Worm (Caenorhabditis elegans) whole organism, L3 larva: ENCODE measurements around the gene best-18.

Experiments used
- ceh-28 ChIP-seq: fragments of 150-350 bp; optimal IDR thresholded peaks from 2 replicates; lab custom pipeline; 2014; ENCODE audit warnings: missing biosample characterization, missing genetic modification reagents, missing genetic modification characterization
- fos-1 ChIP-seq: fragments of 150-350 bp; optimal IDR thresholded peaks from 2 replicates; lab custom pipeline; 2014; ENCODE audit warnings: missing biosample characterization, missing genetic modification characterization
- lin-15B ChIP-seq: fragments of 150-350 bp; optimal IDR thresholded peaks from 2 replicates; lab custom pipeline; 2014; ENCODE audit warnings: missing biosample characterization, missing genetic modification characterization
- lin-39 ChIP-seq: fragments of 150-350 bp; optimal IDR thresholded peaks from 2 replicates; lab custom pipeline; 2018; ENCODE audit warnings: missing biosample characterization, missing genetic modification reagents, missing genetic modification characterization
- nfya-1 ChIP-seq: sonication (generic microtip); optimal IDR thresholded peaks from 2 replicates; lab custom pipeline; 2017; ENCODE audit warnings: missing genetic modification characterization, mild to moderate bottlenecking, missing compliant biosample characterization, antibody characterized with exemption, moderate library complexity; ENCODE audit not compliant: insufficient read depth
- nhr-43 ChIP-seq: sonication (generic microtip); optimal IDR thresholded peaks from 2 replicates; lab custom pipeline; 2016; ENCODE audit warnings: mild to moderate bottlenecking, missing genetic modification characterization, missing compliant biosample characterization; ENCODE audit not compliant: poor library complexity, severe bottlenecking
- nhr-76 ChIP-seq: fragments of 150-350 bp; sonication (generic microtip); optimal IDR thresholded peaks from 5 replicates; lab custom pipeline; 2014; ENCODE audit warnings: missing biosample characterization, missing genetic modification characterization
- pha-4 ChIP-seq: fragments of 150-350 bp; optimal IDR thresholded peaks from 2 replicates; lab custom pipeline; 2014; ENCODE audit warnings: missing biosample characterization, missing genetic modification reagents, missing genetic modification characterization
- pqm-1 ChIP-seq: fragments of 150-350 bp; optimal IDR thresholded peaks from 2 replicates; lab custom pipeline; 2017; ENCODE audit warnings: missing biosample characterization, missing genetic modification characterization, inconsistent platforms
- snpc-4 ChIP-seq: fragments of 150-350 bp; optimal IDR thresholded peaks from 2 replicates; lab custom pipeline; 2014; ENCODE audit warnings: missing biosample characterization, missing genetic modification characterization
- tbx-2 ChIP-seq: sonication (generic microtip); optimal IDR thresholded peaks from 2 replicates; lab custom pipeline; 2016; ENCODE audit warnings: mild to moderate bottlenecking, missing genetic modification characterization, missing compliant biosample characterization
- ztf-4 ChIP-seq: fragments of 150-350 bp; optimal IDR thresholded peaks from 2 replicates; lab custom pipeline; 2014; ENCODE audit warnings: missing biosample characterization, missing genetic modification characterization

DNA sequence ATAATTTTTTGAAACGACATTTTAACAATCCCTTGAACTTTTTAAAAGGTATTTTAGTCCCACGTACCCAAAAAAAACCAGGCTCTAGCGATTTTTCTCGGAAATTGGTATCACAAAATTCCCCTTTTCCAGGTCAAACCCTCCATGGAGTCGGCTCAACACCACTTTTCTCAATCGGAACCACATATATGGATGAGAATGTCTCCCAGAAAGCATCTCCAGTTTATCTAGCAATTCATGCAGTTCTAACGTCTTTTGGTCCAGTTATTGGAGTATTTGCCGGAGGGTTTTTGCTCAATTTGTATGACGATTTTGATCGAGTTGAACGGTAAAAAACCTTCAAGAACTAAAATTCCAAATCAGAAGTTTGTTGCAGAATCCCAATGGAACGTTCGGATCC lies 27.9 kb downstream of the best-18 start:
- TF ChIP-seq snpc-4 (tag; lab: Kevin White, UChicago) (no peak), tbx-2 (no peak), fos-1 (tag; lab: Kevin White, UChicago) (no peak), ceh-28 (tag; lab: Kevin White, UChicago) (no peak), nhr-76 (tag; lab: Kevin White, UChicago) (no peak), pha-4 (tag; lab: Kevin White, UChicago) (no peak), lin-15B (tag; lab: Kevin White, UChicago) (no peak), lin-39 (no peak), ztf-4 (tag; lab: Kevin White, UChicago) (no peak), pqm-1 (tag; lab: Kevin White, UChicago) (no peak), nfya-1 (no peak), nhr-43 (no peak)
